Worm (Caenorhabditis elegans): ENCODE data around the gene K08E5.6.

DNA sequence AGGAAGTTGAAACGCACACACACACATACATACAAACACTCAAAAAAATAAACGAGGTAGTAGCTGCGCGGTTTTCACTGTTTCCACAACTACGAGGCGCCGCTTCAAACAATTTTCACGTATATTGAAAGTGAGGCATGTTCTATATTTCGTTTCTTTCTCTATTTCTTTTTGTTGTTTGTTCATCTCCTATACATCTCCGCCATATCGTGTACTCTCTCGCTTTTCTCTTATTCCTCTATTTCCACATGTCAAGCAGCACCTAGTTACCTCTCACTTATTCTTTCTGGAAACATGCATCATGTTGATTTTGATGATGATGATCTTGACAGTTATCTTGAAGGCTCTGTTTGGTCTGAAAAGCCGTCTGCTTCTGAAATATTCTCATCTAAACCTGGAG lies 4.1 kb upstream of the K08E5.6 start, which contains the start of gene ZK1128.7:
- TF ChIP-seq fos-1 (tag; optimal IDR thresholded peaks at IDR 0.05) (no peak), dmd-6 (GFP tag; IDR thresholded peaks at IDR 0.05) (no peak), ceh-82 (tag; optimal IDR thresholded peaks at IDR 0.05) (no peak), lsy-2 (tag; optimal IDR thresholded peaks at IDR 0.05) (peak in 1 of 2 experiments; percentile 28), jun-1 (tag; optimal IDR thresholded peaks at IDR 0.05) (no peak), pqm-1 (tag; optimal IDR thresholded peaks at IDR 0.05) (no peak)
